Worm (Caenorhabditis elegans): Measurements from ENCODE around the gene Y46G5A.29.

DNA sequence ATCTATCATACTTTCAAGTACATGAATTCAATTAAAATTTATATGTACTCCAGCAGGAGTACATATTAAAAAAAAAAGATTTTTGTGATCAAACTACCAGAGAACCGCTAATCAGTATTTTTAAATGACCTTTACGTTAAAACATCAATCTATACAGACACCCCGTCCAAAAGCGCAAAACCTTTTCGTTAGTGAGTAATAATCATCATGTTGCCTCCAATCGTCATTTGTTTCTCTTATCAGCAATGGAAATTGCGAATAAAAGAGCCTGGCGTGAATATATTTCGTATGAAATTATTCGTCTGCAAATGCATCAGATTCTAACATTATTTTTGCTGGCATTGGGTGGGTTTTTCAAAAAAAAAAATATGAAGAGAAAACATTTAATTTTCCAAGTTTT is 48.2 kb downstream of the Y46G5A.29 start, which contains the start of gene clec-66:
- no peak for TF ChIP-seq sox-4 (tag; optimal IDR thresholded peaks at IDR 0.05)
- TF ChIP-seq ceh-19 (GFP tag; optimal IDR thresholded peaks at IDR 0.05) = no peak
- no peak for TF ChIP-seq ceh-18 (tag; optimal IDR thresholded peaks at IDR 0.05)
- no peak for TF ChIP-seq ceh-45 (GFP tag; IDR thresholded peaks at IDR 0.05)
- no peak for TF ChIP-seq rnt-1 (tag; optimal IDR thresholded peaks at IDR 0.05)

Measured in whole organism, late embryonic.